Worm (Caenorhabditis elegans) whole organism, L4 larva: Measurements from ENCODE around the gene C10C5.7.

Source experiments
- ama-1 ChIP-seq: fragments of 150-350 bp; optimal IDR thresholded peaks from 2 replicates; lab custom pipeline; 2014; ENCODE audit warnings: inconsistent platforms, mixed read lengths
- daf-19 ChIP-seq: fragments of 200-800 bp; sonication (Bioruptor generic); conservative IDR thresholded peaks from 2 replicates; pipeline ENCODE4 v1.3.6; 2022; ENCODE audit warnings: missing genetic modification characterization, missing compliant biosample characterization
- fkh-10 ChIP-seq: fragments of 150-350 bp; optimal IDR thresholded peaks from 2 replicates; lab custom pipeline; 2014; ENCODE audit warnings: missing biosample characterization, missing genetic modification reagents, missing genetic modification characterization
- fos-1 ChIP-seq: fragments of 150-350 bp; optimal IDR thresholded peaks from 2 replicates; lab custom pipeline; 2014; ENCODE audit warnings: missing biosample characterization, missing genetic modification characterization
- hif-1 ChIP-seq, 2 experiments: sonication (generic microtip); optimal IDR thresholded peaks; 2 replicates each; lab custom pipeline; 2016 to 2017; ENCODE audit warnings: missing compliant biosample characterization in 2 of 2, missing genetic modification characterization in 2 of 2, missing genetic modification reagents in 2 of 2, missing genotype in 2 of 2, mild to moderate bottlenecking in 1 of 2
- jun-1 ChIP-seq: fragments of 150-350 bp; optimal IDR thresholded peaks from 2 replicates; lab custom pipeline; 2014; ENCODE audit warnings: missing biosample characterization, missing genetic modification reagents, missing genetic modification characterization
- nhr-10 ChIP-seq: fragments of 150-350 bp; optimal IDR thresholded peaks from 2 replicates; lab custom pipeline; 2014; ENCODE audit warnings: missing biosample characterization, missing genetic modification characterization
- nhr-76 ChIP-seq: fragments of 150-350 bp; optimal IDR thresholded peaks from 2 replicates; lab custom pipeline; 2014; ENCODE audit warnings: missing biosample characterization, missing genetic modification characterization
- unc-62 ChIP-seq, 3 experiments: fragments of 150-350 bp in 1 of 3; sonication (generic microtip); optimal IDR thresholded peaks in 2 of 3; peaks in 1 of 3; 1 replicate in 1 of 3; 2 replicates in 2 of 3; lab custom pipeline; 2014 to 2017; ENCODE audit warnings: missing biosample characterization in 3 of 3, missing genetic modification characterization in 3 of 3, missing genetic modification reagents in 3 of 3, missing genotype in 1 of 3

DNA sequence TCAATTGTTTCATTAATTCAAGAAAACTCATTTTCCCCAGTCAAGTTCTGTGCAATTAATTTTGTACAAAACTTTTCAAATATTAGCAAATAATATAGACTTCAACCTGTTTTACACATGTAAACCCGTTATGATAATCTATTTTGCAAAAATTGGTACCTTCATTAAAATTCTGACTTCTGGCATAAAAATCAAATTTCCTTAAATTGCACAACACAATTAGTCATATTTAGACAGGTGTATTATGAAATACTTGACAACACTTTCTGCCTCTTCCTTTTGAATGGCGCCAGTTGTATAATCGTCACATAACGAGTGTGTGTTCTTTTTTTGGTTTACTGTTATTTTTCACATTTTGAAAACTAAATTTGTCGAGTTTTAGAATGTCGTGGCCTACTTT is 13.8 kb upstream of the C10C5.7 start, which contains the start of gene fbxc-58:
- TF ChIP-seq nhr-76 (tag; lab: Kevin White, UChicago): no peak
- TF ChIP-seq daf-19 (GFP tag; lab: Robert Waterston, UW): no peak
- TF ChIP-seq fkh-10 (GFP tag; lab: Kevin White, UChicago): no peak
- no peak for TF ChIP-seq jun-1 (tag; lab: Kevin White, UChicago)
- TF ChIP-seq ama-1 (lab: Kevin White, UChicago): no peak
- no peak for TF ChIP-seq fos-1 (tag; lab: Kevin White, UChicago)
- TF ChIP-seq nhr-10 (tag; lab: Kevin White, UChicago): no peak
- TF ChIP-seq hif-1 (tag; optimal IDR thresholded peaks at IDR 0.05; lab: Kevin White, UChicago): no peak
- no peak for TF ChIP-seq unc-62 (GFP tag; optimal IDR thresholded peaks at IDR 0.05 in 1 of 2; lab: Kevin White, UChicago)
- TF ChIP-seq unc-62 (tag; optimal IDR thresholded peaks at IDR 0.05; lab: Kevin White, UChicago): no peak
